Worm (Caenorhabditis elegans) whole organism, L3 larva: Measurements from ENCODE around the gene grl-12.

Source experiments
- ZK546.5 ChIP-seq: sonication (generic microtip); optimal IDR thresholded peaks from 2 replicates; lab custom pipeline; 2017; ENCODE audit warnings: missing biosample characterization, missing genetic modification characterization
- ceh-82 ChIP-seq: fragments of 150-350 bp; optimal IDR thresholded peaks from 2 replicates; lab custom pipeline; 2014; ENCODE audit warnings: missing biosample characterization, missing genetic modification characterization
- elt-2 ChIP-seq: sonication (generic microtip); optimal IDR thresholded peaks from 2 replicates; lab custom pipeline; 2016; ENCODE audit warnings: missing genetic modification reagents, mild to moderate bottlenecking, missing genetic modification characterization, missing compliant biosample characterization
- elt-3 ChIP-seq, 3 experiments: fragments of 150-350 bp in 1 of 3; sonication (generic microtip) in 2 of 3; optimal IDR thresholded peaks; 2 replicates in 2 of 3; 4 replicates in 1 of 3; lab custom pipeline; 2014 to 2017; ENCODE audit warnings: missing biosample characterization in 3 of 3, missing genetic modification characterization in 3 of 3
- lin-39 ChIP-seq: fragments of 150-350 bp; optimal IDR thresholded peaks from 2 replicates; lab custom pipeline; 2018; ENCODE audit warnings: missing biosample characterization, missing genetic modification reagents, missing genetic modification characterization
- mml-1 ChIP-seq: fragments of 150-350 bp; sonication (generic microtip); optimal IDR thresholded peaks from 3 replicates; lab custom pipeline; 2014; ENCODE audit warnings: missing biosample characterization, missing genetic modification characterization
- nfya-1 ChIP-seq: sonication (generic microtip); optimal IDR thresholded peaks from 2 replicates; lab custom pipeline; 2017; ENCODE audit warnings: missing genetic modification characterization, mild to moderate bottlenecking, missing compliant biosample characterization, antibody characterized with exemption, moderate library complexity; ENCODE audit not compliant: insufficient read depth
- nhr-25 ChIP-seq: sonication (generic microtip); optimal IDR thresholded peaks from 2 replicates; lab custom pipeline; 2017; ENCODE audit warnings: missing biosample characterization, missing genetic modification characterization
- nhr-77 ChIP-seq: fragments of 150-350 bp; optimal IDR thresholded peaks from 2 replicates; lab custom pipeline; 2014; ENCODE audit warnings: missing biosample characterization, missing genetic modification characterization
- snpc-4 ChIP-seq: fragments of 150-350 bp; optimal IDR thresholded peaks from 2 replicates; lab custom pipeline; 2014; ENCODE audit warnings: missing biosample characterization, missing genetic modification characterization
- unc-39 ChIP-seq: sonication (generic microtip); optimal IDR thresholded peaks from 4 replicates; lab custom pipeline; 2017; ENCODE audit warnings: missing biosample characterization, missing genetic modification characterization

ce11 chrV:8623754-8624153 lies 13.1 kb downstream of the grl-12 start, which contains the start of gene F41E6.17:
- TF ChIP-seq elt-2 (tag; lab: Kevin White, UChicago) = no peak
- TF ChIP-seq nhr-25 (tag; lab: Kevin White, UChicago) = no peak
- no peak for TF ChIP-seq mml-1 (tag; lab: Kevin White, UChicago)
- no peak for TF ChIP-seq nhr-77 (tag; lab: Kevin White, UChicago)
- no peak for TF ChIP-seq snpc-4 (tag; lab: Kevin White, UChicago)
- TF ChIP-seq lin-39 (tag; lab: Kevin White, UChicago) = no peak
- TF ChIP-seq elt-3 (tag; optimal IDR thresholded peaks at IDR 0.05; lab: Kevin White, UChicago) = no peak
- no peak for TF ChIP-seq unc-39 (tag; lab: Kevin White, UChicago)
- TF ChIP-seq ceh-82 (tag; lab: Kevin White, UChicago) = no peak
- TF ChIP-seq ZK546.5 (tag; lab: Kevin White, UChicago) = no peak
- TF ChIP-seq nfya-1 (tag; lab: Kevin White, UChicago) = no peak
